Fruit fly (Drosophila melanogaster): Measurements from ENCODE around the gene CG11664.

The CG11664 gene

dm6 chrX:900725-901345 is 25.3 kb downstream of the CG11664 start (continued):
- peak; percentile 55 for TF ChIP-seq CrebA (GFP tag; optimal IDR thresholded peaks at IDR 0.05; ENCODE audit: borderline replicate concordance)
- peak; percentile 30 for TF ChIP-seq brk (GFP tag; optimal IDR thresholded peaks at IDR 0.05)
- no peak for TF ChIP-seq lola (GFP tag; optimal IDR thresholded peaks at IDR 0.05)
- peak; percentile 94 for TF ChIP-seq ey (GFP tag; optimal IDR thresholded peaks at IDR 0.05)
- TF ChIP-seq sv (GFP tag; optimal IDR thresholded peaks at IDR 0.05), result peak; percentile 50
- TF ChIP-seq dsf (GFP tag; optimal IDR thresholded peaks at IDR 0.05; ENCODE audit: borderline replicate concordance), result no peak
- TF ChIP-seq OdsH (GFP tag; optimal IDR thresholded peaks at IDR 0.05), result peak; percentile 89
- peak; percentile 68 for TF ChIP-seq CG32264 (GFP tag; optimal IDR thresholded peaks at IDR 0.05)
- TF ChIP-seq Dif (GFP tag; optimal IDR thresholded peaks at IDR 0.05; ENCODE audit: partially characterized antibody), result no peak
- TF ChIP-seq woc (GFP tag; optimal IDR thresholded peaks at IDR 0.05), result peak; percentile 95
- peak; percentile 85 for TF ChIP-seq dmrt93B (GFP tag; optimal IDR thresholded peaks at IDR 0.05)
- TF ChIP-seq Vsx2 (GFP tag; optimal IDR thresholded peaks at IDR 0.05; ENCODE audit: partially characterized antibody), result no peak
- TF ChIP-seq h (GFP tag; optimal IDR thresholded peaks at IDR 0.05), result peak; percentile 93

dm6 chrX:908763-909497 is 33.4 kb downstream of the CG11664 start:
- TF ChIP-seq CrebA (GFP tag; optimal IDR thresholded peaks at IDR 0.05; ENCODE audit: borderline replicate concordance) (no peak), psq (GFP tag; optimal IDR thresholded peaks at IDR 0.05) (peak; percentile 49)

dm6 chrX:921359-921758 is 45.8 kb downstream of the CG11664 start:
- TF ChIP-seq h (GFP tag; optimal IDR thresholded peaks at IDR 0.05), result peak; percentile 49
- TF ChIP-seq Hnf4 (GFP tag; optimal IDR thresholded peaks at IDR 0.05), result no peak
- peak; percentile 8 for TF ChIP-seq psq (GFP tag; optimal IDR thresholded peaks at IDR 0.05)
- TF ChIP-seq br (GFP tag; optimal IDR thresholded peaks at IDR 0.05), result no peak
- TF ChIP-seq HLH106 (tag; optimal IDR thresholded peaks at IDR 0.05), result peak; percentile 17
- TF ChIP-seq rgr (GFP tag; optimal IDR thresholded peaks at IDR 0.05), result peak; percentile 34
- TF ChIP-seq ey (GFP tag; optimal IDR thresholded peaks at IDR 0.05), result peak; percentile 32

All from whole organism, wandering third instar larva.